Fruit fly (Drosophila melanogaster): Measurements from ENCODE around the gene Wsck.

The Wsck gene

DNA sequence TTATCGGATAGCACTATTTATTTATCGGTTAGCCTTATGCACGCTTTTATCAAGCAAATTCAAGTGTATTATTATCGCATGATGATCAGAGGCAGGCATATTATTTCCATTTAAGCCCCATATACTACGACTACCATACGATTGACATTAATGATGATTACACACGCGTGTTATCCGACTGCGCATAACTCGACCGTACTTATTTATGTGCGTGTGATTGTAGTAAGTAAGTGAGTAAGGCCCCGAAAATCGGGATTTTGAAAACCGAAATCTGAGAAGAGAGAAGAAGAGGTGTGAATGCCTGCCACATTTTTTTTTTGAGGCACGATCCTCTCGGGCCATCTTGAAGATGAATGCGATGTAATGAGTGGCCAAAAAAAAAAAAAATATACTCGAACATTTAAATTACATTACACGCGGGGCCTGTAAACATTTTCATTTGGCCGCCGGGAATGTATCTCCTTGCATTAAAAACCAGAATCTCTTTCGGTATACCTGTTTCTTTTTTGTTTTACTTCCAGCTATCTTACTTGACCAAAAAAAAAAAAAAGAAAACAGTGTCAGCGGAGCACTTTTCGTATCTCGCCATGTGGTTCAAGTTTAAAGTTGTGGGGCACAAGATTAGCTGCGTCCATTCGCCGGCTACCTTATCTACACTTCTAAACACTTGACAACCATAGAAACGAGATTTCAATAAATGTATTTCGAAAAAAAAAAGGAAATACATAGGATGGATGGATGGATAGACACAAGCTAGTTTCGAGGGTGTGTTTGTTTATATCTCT lies 34.4 kb downstream of the Wsck start:
- no peak for TF ChIP-seq psq (GFP tag; optimal IDR thresholded peaks at IDR 0.05)
- no peak for TF ChIP-seq ey (GFP tag; optimal IDR thresholded peaks at IDR 0.05)
- TF ChIP-seq Dif (GFP tag; optimal IDR thresholded peaks at IDR 0.05; ENCODE audit: partially characterized antibody): no peak
- no peak for TF ChIP-seq Mio (GFP tag; optimal IDR thresholded peaks at IDR 0.05)
- TF ChIP-seq brk (GFP tag; optimal IDR thresholded peaks at IDR 0.05): no peak
- no peak for TF ChIP-seq Jra (GFP tag; optimal IDR thresholded peaks at IDR 0.05)
- TF ChIP-seq foxo (GFP tag; optimal IDR thresholded peaks at IDR 0.05): no peak
- no peak for TF ChIP-seq CG9705 (GFP tag; optimal IDR thresholded peaks at IDR 0.05)
- no peak for TF ChIP-seq Rel (GFP tag; optimal IDR thresholded peaks at IDR 0.05)
- TF ChIP-seq Rel (tag; optimal IDR thresholded peaks at IDR 0.05): no peak
- TF ChIP-seq Abd-B (GFP tag; optimal IDR thresholded peaks at IDR 0.05): no peak
- no peak for TF ChIP-seq CG32264 (GFP tag; optimal IDR thresholded peaks at IDR 0.05)
- no peak for TF ChIP-seq fru (GFP tag; optimal IDR thresholded peaks at IDR 0.05)
- no peak for TF ChIP-seq N (GFP tag; optimal IDR thresholded peaks at IDR 0.05)

DNA sequence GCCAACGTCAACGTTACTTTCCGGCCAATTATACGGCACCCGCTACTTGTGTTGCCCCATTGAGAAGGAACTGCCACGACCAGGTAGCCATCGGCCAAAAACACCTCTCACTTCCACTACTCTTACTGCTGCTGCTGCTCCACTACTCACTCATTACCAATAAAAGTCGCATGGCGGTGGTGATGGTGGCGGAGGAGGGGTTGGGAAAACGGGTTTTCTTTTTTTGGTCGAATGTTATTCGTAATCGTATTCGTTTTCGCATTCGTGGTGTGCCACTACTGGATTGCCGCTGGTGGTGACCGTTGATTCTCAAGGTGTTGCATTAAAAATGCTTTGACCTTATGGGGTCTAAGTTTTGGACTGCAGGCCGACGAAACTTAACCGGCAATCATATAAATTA lies 36.1 kb downstream of the Wsck start:
- peak; percentile 28 for TF ChIP-seq psq (GFP tag; optimal IDR thresholded peaks at IDR 0.05)
- peak; percentile 74 for TF ChIP-seq Vsx2 (GFP tag; optimal IDR thresholded peaks at IDR 0.05; ENCODE audit: partially characterized antibody)
- TF ChIP-seq Dif (GFP tag; optimal IDR thresholded peaks at IDR 0.05; ENCODE audit: partially characterized antibody): peak; percentile 58
- TF ChIP-seq woc (GFP tag; optimal IDR thresholded peaks at IDR 0.05): no peak

dm6 chr3R:24590276-24590675 lies 39.6 kb downstream of the Wsck start:
- peak; percentile 40 for TF ChIP-seq Dfd (GFP tag; optimal IDR thresholded peaks at IDR 0.05)
- no peak for TF ChIP-seq ey (GFP tag; optimal IDR thresholded peaks at IDR 0.05)
- no peak for TF ChIP-seq Vsx2 (GFP tag; optimal IDR thresholded peaks at IDR 0.05; ENCODE audit: partially characterized antibody)
- TF ChIP-seq Rel (GFP tag; optimal IDR thresholded peaks at IDR 0.05): no peak
- TF ChIP-seq Rel (tag; optimal IDR thresholded peaks at IDR 0.05): peak; percentile 4

DNA sequence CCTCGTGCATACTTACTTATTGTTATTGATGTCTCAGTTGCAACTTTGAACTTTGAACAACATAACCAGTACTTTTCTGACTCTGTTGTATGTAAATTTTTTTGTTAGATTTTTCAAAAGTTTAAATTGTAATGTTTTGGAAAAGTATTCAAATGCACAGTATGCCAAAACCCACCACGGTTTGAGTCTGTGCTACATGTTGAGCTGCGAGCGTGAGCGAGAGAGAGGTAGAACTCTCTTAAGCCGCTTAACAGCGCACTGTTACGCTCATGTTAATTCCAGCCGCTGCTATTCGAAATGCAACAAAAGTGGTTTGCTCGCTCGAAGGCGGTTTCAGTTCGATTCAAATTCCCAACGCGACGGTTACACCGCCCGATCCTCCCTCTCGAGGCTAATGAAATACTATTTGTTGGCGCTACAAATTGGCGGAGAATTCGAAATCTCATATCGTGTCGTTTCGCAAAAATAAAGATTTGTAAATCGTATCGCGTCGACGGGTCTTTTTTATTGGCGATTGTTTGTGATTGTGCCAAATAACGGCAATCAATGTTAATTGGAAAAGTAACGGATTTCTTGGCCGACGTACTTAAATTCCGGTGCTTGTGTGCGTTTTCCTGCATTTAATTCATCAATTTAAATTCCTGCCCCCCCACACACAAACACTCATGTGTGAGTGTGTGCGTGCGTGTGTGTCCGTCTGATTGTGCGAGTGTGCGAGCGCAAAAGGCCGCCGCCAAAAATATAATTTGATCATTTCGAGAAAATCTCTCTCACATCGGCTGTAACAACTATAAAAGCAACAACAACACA lies 40.8 kb downstream of the Wsck start:
- TF ChIP-seq Dif (GFP tag; optimal IDR thresholded peaks at IDR 0.05; ENCODE audit: partially characterized antibody): peak; percentile 12
- TF ChIP-seq brk (GFP tag; optimal IDR thresholded peaks at IDR 0.05): no peak
- TF ChIP-seq Hr83 (GFP tag; optimal IDR thresholded peaks at IDR 0.05; ENCODE audit: poor library complexity, severe bottlenecking): peak; percentile 15
- TF ChIP-seq Rel (GFP tag; optimal IDR thresholded peaks at IDR 0.05): no peak
- TF ChIP-seq Rel (tag; optimal IDR thresholded peaks at IDR 0.05): peak; percentile 10
- peak; percentile 9 for TF ChIP-seq Sp1 (GFP tag; optimal IDR thresholded peaks at IDR 0.05)
- TF ChIP-seq Mio (GFP tag; optimal IDR thresholded peaks at IDR 0.05): no peak

DNA sequence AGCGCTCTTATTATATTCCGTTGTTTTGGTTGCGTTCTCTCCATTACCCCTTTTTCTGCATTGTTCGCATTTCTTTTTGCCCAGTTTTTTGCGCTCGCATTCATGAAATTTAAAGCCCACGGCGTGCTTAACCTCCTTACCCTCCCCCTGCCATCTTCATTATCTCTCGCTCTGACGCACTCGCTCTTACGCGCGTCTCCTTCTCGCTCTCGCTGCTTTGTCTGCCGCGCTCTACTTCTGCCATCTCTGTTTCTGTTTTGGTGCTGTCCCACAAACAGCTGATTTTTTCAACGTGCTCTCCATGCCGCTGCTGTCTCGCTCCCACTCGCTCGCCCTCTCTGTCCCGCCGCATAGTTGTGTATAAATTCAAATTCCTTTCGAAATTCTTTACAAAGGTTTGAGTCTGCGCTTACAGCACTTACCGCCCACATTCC lies 43.4 kb downstream of the Wsck start:
- no peak for TF ChIP-seq Rel (GFP tag; optimal IDR thresholded peaks at IDR 0.05)
- TF ChIP-seq Rel (tag; optimal IDR thresholded peaks at IDR 0.05): peak; percentile 92
- no peak for TF ChIP-seq usp (GFP tag; optimal IDR thresholded peaks at IDR 0.05)
- TF ChIP-seq CG32264 (GFP tag; optimal IDR thresholded peaks at IDR 0.05): no peak
- no peak for TF ChIP-seq sv (GFP tag; optimal IDR thresholded peaks at IDR 0.05)
- no peak for TF ChIP-seq lola (GFP tag; optimal IDR thresholded peaks at IDR 0.05)
- no peak for TF ChIP-seq CrebA (GFP tag; optimal IDR thresholded peaks at IDR 0.05; ENCODE audit: borderline replicate concordance)
- no peak for TF ChIP-seq CG9705 (GFP tag; optimal IDR thresholded peaks at IDR 0.05)
- TF ChIP-seq dsf (GFP tag; optimal IDR thresholded peaks at IDR 0.05; ENCODE audit: borderline replicate concordance): no peak
- peak; percentile 25 for TF ChIP-seq br (GFP tag; optimal IDR thresholded peaks at IDR 0.05)
- TF ChIP-seq GATAd (GFP tag; optimal IDR thresholded peaks at IDR 0.05): no peak
- TF ChIP-seq fru (GFP tag; optimal IDR thresholded peaks at IDR 0.05): peak; percentile 13
- no peak for TF ChIP-seq sage (GFP tag; optimal IDR thresholded peaks at IDR 0.05)
- TF ChIP-seq N (GFP tag; optimal IDR thresholded peaks at IDR 0.05): no peak
- TF ChIP-seq jim (GFP tag; optimal IDR thresholded peaks at IDR 0.05): no peak
- no peak for TF ChIP-seq pan (optimal IDR thresholded peaks at IDR 0.05)
- no peak for TF ChIP-seq Abd-B (GFP tag; optimal IDR thresholded peaks at IDR 0.05)
- peak; percentile 15 for TF ChIP-seq rgr (GFP tag; optimal IDR thresholded peaks at IDR 0.05)
- TF ChIP-seq dmrt93B (GFP tag; optimal IDR thresholded peaks at IDR 0.05): no peak
- TF ChIP-seq brk (GFP tag; optimal IDR thresholded peaks at IDR 0.05): peak; percentile 15
- TF ChIP-seq Dif (GFP tag; optimal IDR thresholded peaks at IDR 0.05; ENCODE audit: partially characterized antibody): peak; percentile 69
- peak in 1 of 2 experiments; percentile 0 for TF ChIP-seq foxo (GFP tag; optimal IDR thresholded peaks at IDR 0.05)
- no peak for TF ChIP-seq Mio (GFP tag; optimal IDR thresholded peaks at IDR 0.05)
- no peak for TF ChIP-seq Jra (GFP tag; optimal IDR thresholded peaks at IDR 0.05)
- TF ChIP-seq OdsH (GFP tag; optimal IDR thresholded peaks at IDR 0.05): no peak
- peak; percentile 99 for TF ChIP-seq psq (GFP tag; optimal IDR thresholded peaks at IDR 0.05)
- peak; percentile 42 for TF ChIP-seq Sp1 (GFP tag; optimal IDR thresholded peaks at IDR 0.05)
- TF ChIP-seq Myc (optimal IDR thresholded peaks at IDR 0.05): peak; percentile 27
- TF ChIP-seq Vsx2 (GFP tag; optimal IDR thresholded peaks at IDR 0.05; ENCODE audit: partially characterized antibody): peak; percentile 23
- TF ChIP-seq Hr78 (GFP tag; optimal IDR thresholded peaks at IDR 0.05): no peak
- no peak for TF ChIP-seq Dfd (GFP tag; optimal IDR thresholded peaks at IDR 0.05)
- TF ChIP-seq HLH106 (tag; optimal IDR thresholded peaks at IDR 0.05): no peak
- peak; percentile 91 for TF ChIP-seq h (GFP tag; optimal IDR thresholded peaks at IDR 0.05)
- TF ChIP-seq woc (GFP tag; optimal IDR thresholded peaks at IDR 0.05): no peak

Measured in whole organism, wandering third instar larva.